Worm (Caenorhabditis elegans): ENCODE results near the gene bli-5.

bli-5 gene

DNA sequence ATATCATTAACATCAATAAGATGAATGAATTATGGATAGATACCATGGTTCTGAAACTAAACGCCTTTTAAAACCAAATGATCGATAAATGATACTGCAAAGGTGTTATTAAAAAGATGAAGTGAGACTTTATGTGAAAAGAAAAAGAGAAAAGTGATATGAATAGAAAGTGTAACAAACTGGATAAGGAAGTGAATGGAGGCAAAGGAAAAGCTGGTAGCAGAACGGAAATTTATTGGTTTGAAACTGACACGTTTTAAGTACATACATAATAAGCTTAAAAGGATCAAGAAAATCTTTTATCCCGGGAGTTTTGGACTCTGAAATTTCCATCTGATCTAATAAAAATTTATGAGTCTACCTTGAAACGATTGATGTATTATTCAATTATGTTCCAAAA, at the start of gene bli-5:
Gene bli-5, minus strand, starts transcription at position 101 of the 400 bp plus-strand sequence.
- TF ChIP-seq tbx-9 (tag; optimal IDR thresholded peaks at IDR 0.05; ENCODE audit: borderline replicate concordance) (no peak), lin-26 (GFP tag; IDR thresholded peaks at IDR 0.05) (no peak)

DNA sequence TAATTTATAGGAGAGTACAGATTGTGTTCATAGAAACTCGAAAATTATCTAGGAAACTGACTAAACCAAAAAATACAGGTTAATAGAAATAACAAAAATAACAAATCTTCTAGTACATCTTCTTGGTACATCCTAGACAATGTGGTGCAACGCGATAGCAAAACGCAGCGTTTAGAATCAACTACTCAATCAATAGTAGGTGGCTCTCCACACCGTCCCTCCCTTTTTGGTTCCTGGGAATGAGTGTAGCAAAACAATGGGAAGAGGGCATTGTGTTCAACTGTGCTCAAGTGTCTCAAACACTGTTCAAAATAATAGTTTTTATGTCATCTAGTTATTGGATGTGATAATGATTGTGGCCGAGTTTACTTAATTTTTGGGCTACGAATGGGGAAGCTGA, 47.1 kb upstream of the bli-5 start, which contains the start of gene T27E9.6:
Gene T27E9.6, minus strand, starts transcription at position 101 of the 400 bp plus-strand sequence.
- TF ChIP-seq F57C9.4 (tag; optimal IDR thresholded peaks at IDR 0.05): no peak
- TF ChIP-seq ceh-79 (tag; optimal IDR thresholded peaks at IDR 0.05): no peak
- no peak for TF ChIP-seq ekl-4 (GFP tag; IDR thresholded peaks at IDR 0.05)
- no peak for TF ChIP-seq tbx-9 (tag; optimal IDR thresholded peaks at IDR 0.05; ENCODE audit: borderline replicate concordance)
- no peak for TF ChIP-seq cebp-1 (GFP tag; IDR thresholded peaks at IDR 0.05)
- TF ChIP-seq cebp-1 (tag; optimal IDR thresholded peaks at IDR 0.05): no peak
- no peak for TF ChIP-seq sea-2 (GFP tag; IDR thresholded peaks at IDR 0.05)
- TF ChIP-seq sptf-2 (GFP tag; optimal IDR thresholded peaks at IDR 0.05): no peak
- TF ChIP-seq lin-40 (tag; optimal IDR thresholded peaks at IDR 0.05): no peak
- no peak for TF ChIP-seq rec-8 (tag; optimal IDR thresholded peaks at IDR 0.05)
- no peak for TF ChIP-seq ztf-28 (GFP tag; IDR thresholded peaks at IDR 0.05)
- TF ChIP-seq repo-1 (tag; optimal IDR thresholded peaks at IDR 0.05): no peak

DNA sequence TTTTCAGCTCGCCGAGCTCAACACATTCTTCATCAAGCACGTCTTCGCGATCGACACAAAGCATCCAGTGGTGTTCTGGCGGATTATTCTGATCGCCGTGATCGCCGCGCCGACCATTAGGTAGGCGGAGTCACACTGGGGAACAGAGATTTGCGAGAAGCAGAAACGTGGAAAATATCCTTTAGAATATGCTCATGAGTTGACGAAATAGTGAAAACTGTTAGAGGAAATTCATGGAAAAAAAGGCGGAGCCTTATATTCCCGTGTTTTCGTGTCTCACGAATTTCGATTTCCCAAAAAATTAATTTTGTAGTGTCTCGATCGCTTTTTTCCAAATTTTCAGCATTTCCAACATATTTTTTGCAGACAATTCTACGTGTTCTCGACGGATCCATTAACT, 44.9 kb upstream of the bli-5 start:
- no peak for TF ChIP-seq chd-7 (tag; optimal IDR thresholded peaks at IDR 0.05)
- no peak for TF ChIP-seq nfyb-1 (GFP tag; IDR thresholded peaks at IDR 0.05)
- TF ChIP-seq ceh-100 (GFP tag; IDR thresholded peaks at IDR 0.05): no peak
- no peak for TF ChIP-seq nhr-179 (tag; optimal IDR thresholded peaks at IDR 0.05)
- TF ChIP-seq ztf-18 (tag; optimal IDR thresholded peaks at IDR 0.05): no peak
- no peak for TF ChIP-seq zim-3 (tag; optimal IDR thresholded peaks at IDR 0.05)
- no peak for TF ChIP-seq nhr-90 (tag; optimal IDR thresholded peaks at IDR 0.05)
- no peak for TF ChIP-seq K11D2.4 (GFP tag; IDR thresholded peaks at IDR 0.05)
- no peak for TF ChIP-seq attf-5 (GFP tag; optimal IDR thresholded peaks at IDR 0.05)
- TF ChIP-seq madf-10 (tag; optimal IDR thresholded peaks at IDR 0.05): no peak
- TF ChIP-seq ceh-40 (GFP tag; IDR thresholded peaks at IDR 0.05): no peak

DNA sequence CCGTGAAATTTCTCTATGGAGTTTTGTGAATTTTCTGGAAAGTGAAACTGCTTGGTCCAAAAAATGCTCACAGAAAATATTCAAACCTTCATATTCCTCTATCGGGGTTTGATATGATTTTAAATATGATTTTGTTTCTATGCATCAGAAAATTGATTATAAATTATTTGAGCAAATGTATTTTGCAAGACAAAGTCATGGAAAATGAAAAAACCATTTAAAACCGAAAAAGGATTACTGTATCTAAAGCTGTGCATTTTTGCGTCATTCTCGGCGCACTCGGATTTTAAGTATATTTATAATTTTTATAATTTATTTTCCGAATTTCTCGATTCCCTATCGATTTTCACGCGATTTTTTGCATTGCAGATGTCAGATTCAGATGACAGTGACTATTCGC, 41.9 kb upstream of the bli-5 start, which contains the start of gene pssy-2:
Gene pssy-2, plus strand, starts transcription at position 301 of the 400 bp plus-strand sequence.
- no peak for TF ChIP-seq Y56A3A.18 (GFP tag; IDR thresholded peaks at IDR 0.05)
- no peak for TF ChIP-seq ccch-3 (GFP tag; optimal IDR thresholded peaks at IDR 0.05)
- TF ChIP-seq lsl-1 (GFP tag; optimal IDR thresholded peaks at IDR 0.05): peak; percentile 14

- TF ChIP-seq F39B2.1 (GFP tag; IDR thresholded peaks at IDR 0.05): no peak
- TF ChIP-seq chd-7 (tag; optimal IDR thresholded peaks at IDR 0.05): no peak
- TF ChIP-seq ceh-91 (GFP tag; IDR thresholded peaks at IDR 0.05): no peak
- no peak for TF ChIP-seq F37B4.10 (GFP tag; IDR thresholded peaks at IDR 0.05)
- TF ChIP-seq hlh-26 (GFP tag; conservative IDR thresholded peaks at IDR 0.05): no peak
- TF ChIP-seq ztf-22 (GFP tag; optimal IDR thresholded peaks at IDR 0.05): no peak
- peak; percentile 33 for TF ChIP-seq xnd-1 (tag; optimal IDR thresholded peaks at IDR 0.05)
- TF ChIP-seq attf-3 (GFP tag; conservative IDR thresholded peaks at IDR 0.05): no peak
- no peak for TF ChIP-seq aptf-2 (GFP tag; conservative IDR thresholded peaks at IDR 0.05)
- no peak for TF ChIP-seq lag-1 (GFP tag; IDR thresholded peaks at IDR 0.05)
- no peak for TF ChIP-seq mes-4 (tag; optimal IDR thresholded peaks at IDR 0.05)
- no peak for TF ChIP-seq nfya-1 (tag; optimal IDR thresholded peaks at IDR 0.05; ENCODE audit: borderline replicate concordance, insufficient read depth)
- no peak for TF ChIP-seq zfh-2 (GFP tag; conservative IDR thresholded peaks at IDR 0.05)
- peak; percentile 51 for TF ChIP-seq tbp1 (GFP tag; optimal IDR thresholded peaks at IDR 0.05)
- no peak for TF ChIP-seq ccch-3 (GFP tag; optimal IDR thresholded peaks at IDR 0.05)
- peak; percentile 72 for TF ChIP-seq snpc-3.4 (tag; optimal IDR thresholded peaks at IDR 0.05)
- no peak for TF ChIP-seq snpc-4 (GFP tag; optimal IDR thresholded peaks at IDR 0.05)
- TF ChIP-seq snpc-4 (tag; optimal IDR thresholded peaks at IDR 0.05): peak in 2 of 4 experiments; percentile 54 to 62
Observed at ce11 chrIII:13465918-13466592, 36.5 kb upstream of the bli-5 start, which contains the start of gene cdk-5. Gene cdk-5, minus strand, starts transcription at chrIII:13466342.

All from whole organism, young adult.